Fruit fly (Drosophila melanogaster) whole organism, wandering third instar larva: ENCODE data around the gene Syx8.

Source experiments
- CrebA ChIP-seq: fragments of 200-800 bp; sonication (Bioruptor generic); optimal IDR thresholded peaks from 2 replicates; lab custom pipeline; 2016; ENCODE audit warnings: missing biosample characterization, mild to moderate bottlenecking, missing genetic modification characterization, borderline replicate concordance
- Dif ChIP-seq: fragments of 200-275, 200-300 bp; sonication (Bioruptor generic); optimal IDR thresholded peaks from 2 replicates; lab custom pipeline; 2018; ENCODE audit warnings: missing biosample characterization, missing genetic modification characterization; ENCODE audit not compliant: partially characterized antibody
- fru ChIP-seq: fragments of 200-800 bp; sonication (Bioruptor generic); optimal IDR thresholded peaks from 3 replicates; lab custom pipeline; 2016; ENCODE audit warnings: missing biosample characterization, mild to moderate bottlenecking, missing genetic modification characterization
- rgr ChIP-seq: fragments of 200-800 bp; sonication (Bioruptor generic); optimal IDR thresholded peaks from 3 replicates; lab custom pipeline; 2016; ENCODE audit warnings: missing biosample characterization, mild to moderate bottlenecking, missing genetic modification characterization

DNA sequence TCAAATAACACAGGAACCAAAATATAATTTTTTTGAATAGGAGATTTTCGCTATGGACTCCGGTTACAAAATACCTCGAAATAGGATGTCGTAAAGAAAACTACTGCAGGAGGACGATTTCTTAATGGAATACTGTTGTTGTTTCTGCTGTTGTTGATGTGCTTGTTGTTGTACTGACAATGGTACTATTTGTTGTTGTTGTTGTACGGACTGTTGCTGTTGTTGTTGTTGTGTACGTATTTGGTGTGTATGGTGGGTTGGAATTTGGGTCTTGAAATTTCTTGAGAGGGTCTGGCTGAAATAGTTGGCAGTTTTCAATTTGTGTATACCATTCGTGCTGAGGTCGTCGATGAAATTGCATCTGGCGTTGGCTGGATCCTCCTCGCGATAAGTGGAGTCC, 39.3 kb upstream of the Syx8 start:
- TF ChIP-seq Dif (GFP tag; lab: Kevin White, UChicago) (no peak), fru (GFP tag; lab: Kevin White, UChicago) (no peak), rgr (no peak), CrebA (no peak)
